Comparison of ENCODE assay signal across 3 fruit fly cellular contexts in genomic region chr3R:7506314-7506988, dm6.
TF ChIP-seq lines count a peak whose summit lies in the region.

No protein-coding gene starts in this region.

TF ChIP-seq in whole organism, adult, 20 proteins besides CTCF, POLR2A, EP300 and RAD21 (continued from another document):
- no peak for TF ChIP-seq cic (GFP tag; optimal IDR thresholded peaks at IDR 0.05; lab: Kevin White, UChicago)

TF ChIP-seq in whole organism, embryonic, 481 proteins besides CTCF, POLR2A, EP300 and RAD21 (continued from another document and continues in another):
- TF ChIP-seq CG6765 (GFP tag; optimal IDR thresholded peaks at IDR 0.05; lab: Kevin White, UChicago) (peak; percentile 59), CG4282 (GFP tag; optimal IDR thresholded peaks at IDR 0.05; lab: Kevin White, UChicago) (peak; percentile 30), bigmax (GFP tag; optimal IDR thresholded peaks at IDR 0.05; lab: Kevin White, UChicago) (no peak), CG15269 (tag; optimal IDR thresholded peaks at IDR 0.05; lab: Kevin White, UChicago) (peak; percentile 86), CG11398 (GFP tag; optimal IDR thresholded peaks at IDR 0.05; lab: Kevin White, UChicago) (peak; percentile 73), CG34376 (GFP tag; optimal IDR thresholded peaks at IDR 0.05; lab: Kevin White, UChicago) (peak; percentile 60), HmgZ (tag; optimal IDR thresholded peaks at IDR 0.05; lab: Kevin White, UChicago) (peak; percentile 93), CG11560 (tag; IDR thresholded peaks at IDR 0.05; lab: Robert Waterston, UW) (no peak; the same call in 1 of the 3 replicates), Adf1 (GFP tag; IDR thresholded peaks at IDR 0.05; lab: Robert Waterston, UW) (peak; percentile 80), slbo (GFP tag; IDR thresholded peaks at IDR 0.05; lab: Robert Waterston, UW) (peak; percentile 97), Spps (tag; optimal IDR thresholded peaks at IDR 0.05; lab: Kevin White, UChicago) (no peak), CG14441 (GFP tag; IDR thresholded peaks at IDR 0.05; lab: Robert Waterston, UW) (peak; percentile 81), CG17359 (tag; optimal IDR thresholded peaks at IDR 0.05; lab: Kevin White, UChicago) (peak; percentile 57), ken (GFP tag; IDR thresholded peaks at IDR 0.05; lab: Robert Waterston, UW) (0 out of 3 replicates have a peak, but pooled peaks have one; percentile 23), CG5180 (GFP tag; optimal IDR thresholded peaks at IDR 0.05; lab: Kevin White, UChicago) (no peak), CG34224 (GFP tag; IDR thresholded peaks at IDR 0.05; lab: Robert Waterston, UW; ENCODE audit: partially characterized antibody) (no peak), CG18262 (tag; optimal IDR thresholded peaks at IDR 0.05; lab: Kevin White, UChicago) (peak; percentile 25), CG3838 (GFP tag; optimal IDR thresholded peaks at IDR 0.05; lab: Kevin White, UChicago) (peak; percentile 65), CG12104 (GFP tag; optimal IDR thresholded peaks at IDR 0.05; lab: Kevin White, UChicago) (peak; percentile 53), Poxn (GFP tag; IDR thresholded peaks at IDR 0.05; lab: Robert Waterston, UW) (peak; percentile 81), CG17186 (GFP tag; optimal IDR thresholded peaks at IDR 0.05; lab: Kevin White, UChicago) (no peak), vvl (GFP tag; IDR thresholded peaks at IDR 0.05; lab: Robert Waterston, UW) (peak; percentile 85; the same call in 1 of the 2 replicates), pros (GFP tag; optimal IDR thresholded peaks at IDR 0.05; lab: Kevin White, UChicago) (no peak), cas (GFP tag; IDR thresholded peaks at IDR 0.05; lab: Robert Waterston, UW) (peak; percentile 76), CG10543 (GFP tag; optimal IDR thresholded peaks at IDR 0.05; lab: Kevin White, UChicago) (peak; percentile 71), CG4424 (GFP tag; optimal IDR thresholded peaks at IDR 0.05; lab: Kevin White, UChicago) (peak; percentile 55), wdn (GFP tag; IDR thresholded peaks at IDR 0.05; lab: Robert Waterston, UW) (peak; percentile 89), danr (GFP tag; IDR thresholded peaks at IDR 0.05; lab: Robert Waterston, UW) (0 out of 2 replicates have a peak, but pooled peaks have one; percentile 45), Dp (GFP tag; optimal IDR thresholded peaks at IDR 0.05; lab: Kevin White, UChicago) (no peak), fd96Cb (tag; optimal IDR thresholded peaks at IDR 0.05; lab: Kevin White, UChicago) (peak; percentile 30), CG17385 (GFP tag; optimal IDR thresholded peaks at IDR 0.05; lab: Kevin White, UChicago) (peak; percentile 77), Dfd (GFP tag; optimal IDR thresholded peaks at IDR 0.05; lab: Kevin White, UChicago) (no peak), CG4360 (GFP tag; IDR thresholded peaks at IDR 0.05; lab: Robert Waterston, UW) (no peak), hbn (GFP tag; IDR thresholded peaks at IDR 0.05; lab: Robert Waterston, UW; ENCODE audit: partially characterized antibody) (no peak), amos (GFP tag; IDR thresholded peaks at IDR 0.05; lab: Robert Waterston, UW; ENCODE audit: partially characterized antibody) (no peak), ap (GFP tag; IDR thresholded peaks at IDR 0.05; lab: Robert Waterston, UW) (peak; percentile 45), Hand (GFP tag; optimal IDR thresholded peaks at IDR 0.05; lab: Kevin White, UChicago) (peak; percentile 71), pum (GFP tag; optimal IDR thresholded peaks at IDR 0.05; lab: Kevin White, UChicago) (peak; percentile 59), Camta (GFP tag; optimal IDR thresholded peaks at IDR 0.05; lab: Kevin White, UChicago) (peak; percentile 67), sisA (GFP tag; IDR thresholded peaks at IDR 0.05; lab: Robert Waterston, UW) (peak; percentile 49), Dek (tag; optimal IDR thresholded peaks at IDR 0.05; lab: Kevin White, UChicago) (peak; percentile 83), Opbp (GFP tag; IDR thresholded peaks at IDR 0.05; lab: Robert Waterston, UW; ENCODE audit: partially characterized antibody) (no peak), ro (GFP tag; IDR thresholded peaks at IDR 0.05; lab: Robert Waterston, UW) (no peak), HLH54F (GFP tag; optimal IDR thresholded peaks at IDR 0.05; lab: Kevin White, UChicago) (peak; percentile 91), ind (GFP tag; optimal IDR thresholded peaks at IDR 0.05; lab: Kevin White, UChicago) (peak; percentile 84), CG15011 (GFP tag; optimal IDR thresholded peaks at IDR 0.05; lab: Kevin White, UChicago) (peak; percentile 82), Usf (GFP tag; optimal IDR thresholded peaks at IDR 0.05; lab: Kevin White, UChicago) (peak; percentile 66), sna (GFP tag; IDR thresholded peaks at IDR 0.05; lab: Robert Waterston, UW; ENCODE audit: partially characterized antibody) (no peak), CG8944 (GFP tag; optimal IDR thresholded peaks at IDR 0.05; lab: Kevin White, UChicago) (peak; percentile 77), CG6854 (GFP tag; optimal IDR thresholded peaks at IDR 0.05; lab: Kevin White, UChicago) (peak; percentile 72), CG7839 (tag; optimal IDR thresholded peaks at IDR 0.05; lab: Kevin White, UChicago) (peak; percentile 89), Med (GFP tag; lab: Kevin White, UChicago) (peak; percentile 99), Hr39 (optimal IDR thresholded peaks at IDR 0.05; lab: Kevin White, UChicago) (no peak), CG12942 (GFP tag; optimal IDR thresholded peaks at IDR 0.05; lab: Kevin White, UChicago) (peak; percentile 71), Pdp1 (GFP tag; optimal IDR thresholded peaks at IDR 0.05; lab: Kevin White, UChicago) (peak; percentile 86), salm (tag; optimal IDR thresholded peaks at IDR 0.05; lab: Kevin White, UChicago) (no peak), Bteb2 (GFP tag; optimal IDR thresholded peaks at IDR 0.05; lab: Kevin White, UChicago) (peak; percentile 94), CG2875 (GFP tag; optimal IDR thresholded peaks at IDR 0.05; lab: Kevin White, UChicago) (no peak), sqz (GFP tag; optimal IDR thresholded peaks at IDR 0.05; lab: Kevin White, UChicago) (no peak), ewg (GFP tag; optimal IDR thresholded peaks at IDR 0.05; lab: Kevin White, UChicago) (no peak), stwl (tag; optimal IDR thresholded peaks at IDR 0.05; lab: Kevin White, UChicago) (no peak), nau (GFP tag; optimal IDR thresholded peaks at IDR 0.05; lab: Kevin White, UChicago) (peak; percentile 69), HmgD (GFP tag; optimal IDR thresholded peaks at IDR 0.05; lab: Kevin White, UChicago) (peak; percentile 34), lola (GFP tag; optimal IDR thresholded peaks at IDR 0.05; lab: Kevin White, UChicago) (no peak), CG2712 (tag; optimal IDR thresholded peaks at IDR 0.05; lab: Kevin White, UChicago) (peak; percentile 55)

TF ChIP-seq in whole organism, prepupa, 60 proteins besides CTCF, POLR2A, EP300 and RAD21 (continued from another document):
- peak; percentile 64 for TF ChIP-seq Hr4 (GFP tag; optimal IDR thresholded peaks at IDR 0.05; lab: Kevin White, UChicago)
- no peak for TF ChIP-seq fd85E (GFP tag; optimal IDR thresholded peaks at IDR 0.05; lab: Kevin White, UChicago)
- no peak for TF ChIP-seq CG8119 (GFP tag; IDR thresholded peaks at IDR 0.05; lab: Robert Waterston, UW)
- TF ChIP-seq esn (GFP tag; optimal IDR thresholded peaks at IDR 0.05; lab: Kevin White, UChicago): peak; percentile 15
- TF ChIP-seq CG4318 (GFP tag; optimal IDR thresholded peaks at IDR 0.05; lab: Kevin White, UChicago): no peak
- TF ChIP-seq cyc (GFP tag; optimal IDR thresholded peaks at IDR 0.05; lab: Kevin White, UChicago): peak; percentile 15
- TF ChIP-seq CG3919 (GFP tag; optimal IDR thresholded peaks at IDR 0.05; lab: Kevin White, UChicago): peak; percentile 26
- no peak for TF ChIP-seq CG8632 (GFP tag; optimal IDR thresholded peaks at IDR 0.05; lab: Kevin White, UChicago)
- no peak for TF ChIP-seq CG10631 (GFP tag; optimal IDR thresholded peaks at IDR 0.05; lab: Kevin White, UChicago)
- TF ChIP-seq CG6276 (GFP tag; optimal IDR thresholded peaks at IDR 0.05; lab: Kevin White, UChicago): peak; percentile 18
- TF ChIP-seq OdsH (GFP tag; optimal IDR thresholded peaks at IDR 0.05; lab: Kevin White, UChicago): peak; percentile 27
- peak; percentile 29 for TF ChIP-seq Met (GFP tag; optimal IDR thresholded peaks at IDR 0.05; lab: Kevin White, UChicago)
- TF ChIP-seq CG6854 (GFP tag; optimal IDR thresholded peaks at IDR 0.05; lab: Kevin White, UChicago): no peak
- TF ChIP-seq CG7368 (GFP tag; optimal IDR thresholded peaks at IDR 0.05; lab: Kevin White, UChicago): no peak
- TF ChIP-seq Smox (GFP tag; optimal IDR thresholded peaks at IDR 0.05; lab: Kevin White, UChicago): no peak
- no peak for TF ChIP-seq salr (GFP tag; optimal IDR thresholded peaks at IDR 0.05; lab: Kevin White, UChicago)
- TF ChIP-seq lz (GFP tag; optimal IDR thresholded peaks at IDR 0.05; lab: Kevin White, UChicago): peak; percentile 13
- peak; percentile 86 for TF ChIP-seq fkh (GFP tag; optimal IDR thresholded peaks at IDR 0.05; lab: Kevin White, UChicago)
- peak; percentile 45 for TF ChIP-seq pdm3 (GFP tag; optimal IDR thresholded peaks at IDR 0.05; lab: Kevin White, UChicago)
- no peak for TF ChIP-seq CG9139 (GFP tag; optimal IDR thresholded peaks at IDR 0.05; lab: Kevin White, UChicago)
- peak; percentile 73 for TF ChIP-seq Eip78C (GFP tag; lab: Kevin White, UChicago)
- TF ChIP-seq svp (GFP tag; lab: Kevin White, UChicago): peak; percentile 17
- TF ChIP-seq dsx (GFP tag; optimal IDR thresholded peaks at IDR 0.05; lab: Kevin White, UChicago; ENCODE audit: poor library complexity, severe bottlenecking): no peak
- TF ChIP-seq CG11294 (GFP tag; IDR thresholded peaks at IDR 0.05; lab: Robert Waterston, UW): peak; percentile 44; the same call in 1 of the 2 replicates
- no peak for TF ChIP-seq spab (GFP tag; optimal IDR thresholded peaks at IDR 0.05; lab: Kevin White, UChicago)
- no peak for TF ChIP-seq net (GFP tag; optimal IDR thresholded peaks at IDR 0.05; lab: Kevin White, UChicago)
- no peak for TF ChIP-seq Ets96B (tag; optimal IDR thresholded peaks at IDR 0.05; lab: Kevin White, UChicago)
- peak; percentile 51 for TF ChIP-seq CG15336 (GFP tag; IDR thresholded peaks at IDR 0.05; lab: Robert Waterston, UW)
- no peak for TF ChIP-seq CG3032 (tag; optimal IDR thresholded peaks at IDR 0.05; lab: Kevin White, UChicago)
- no peak for TF ChIP-seq topi (GFP tag; optimal IDR thresholded peaks at IDR 0.05; lab: Kevin White, UChicago)
- 0 out of 3 replicates have a peak, but pooled peaks have one; percentile 53 for TF ChIP-seq CG6163 (GFP tag; IDR thresholded peaks at IDR 0.05; lab: Robert Waterston, UW)
- no peak for TF ChIP-seq CG34406 (GFP tag; optimal IDR thresholded peaks at IDR 0.05; lab: Kevin White, UChicago)
- TF ChIP-seq Sox102F (GFP tag; optimal IDR thresholded peaks at IDR 0.05; lab: Kevin White, UChicago): peak; percentile 1
- no peak for TF ChIP-seq CG1621 (tag; optimal IDR thresholded peaks at IDR 0.05; lab: Kevin White, UChicago)
- TF ChIP-seq Sox15 (GFP tag; optimal IDR thresholded peaks at IDR 0.05; lab: Kevin White, UChicago): no peak
- TF ChIP-seq ss (GFP tag; optimal IDR thresholded peaks at IDR 0.05; lab: Kevin White, UChicago): no peak
- peak; percentile 20 for TF ChIP-seq Sox14 (GFP tag; optimal IDR thresholded peaks at IDR 0.05; lab: Kevin White, UChicago)
- peak; percentile 41 for TF ChIP-seq Hr39 (GFP tag; optimal IDR thresholded peaks at IDR 0.05; lab: Kevin White, UChicago)
- no peak for TF ChIP-seq CG6808 (GFP tag; optimal IDR thresholded peaks at IDR 0.05; lab: Kevin White, UChicago)
- no peak for TF ChIP-seq CG11762 (GFP tag; optimal IDR thresholded peaks at IDR 0.05; lab: Kevin White, UChicago; ENCODE audit: insufficient read depth)
TF ChIP-seq in whole organism, prepupa: peak in this region for 24.
